Worm (Caenorhabditis elegans) whole organism, late embryonic: Measurements from ENCODE around the gene F18C5.9.

Source experiments
- ahr-1 ChIP-seq: sonication (generic microtip); optimal IDR thresholded peaks from 2 replicates; lab custom pipeline; 2016; ENCODE audit warnings: missing genetic modification characterization, missing compliant biosample characterization
- ama-1 ChIP-seq: fragments of 150-350 bp; optimal IDR thresholded peaks from 2 replicates; lab custom pipeline; 2014
- ceh-14 ChIP-seq: sonication (generic microtip); optimal IDR thresholded peaks from 2 replicates; lab custom pipeline; 2016; ENCODE audit warnings: missing genotype, missing genetic modification characterization, missing compliant biosample characterization
- ceh-31 ChIP-seq: sonication (generic microtip); optimal IDR thresholded peaks from 2 replicates; lab custom pipeline; 2016; ENCODE audit warnings: missing genetic modification characterization, missing compliant biosample characterization
- dmd-4 ChIP-seq: sonication (generic microtip); optimal IDR thresholded peaks from 2 replicates; lab custom pipeline; 2016; ENCODE audit warnings: borderline replicate concordance, missing genetic modification characterization, missing compliant biosample characterization
- hlh-8 ChIP-seq: sonication (generic microtip); optimal IDR thresholded peaks from 2 replicates; lab custom pipeline; 2016; ENCODE audit warnings: missing genotype, missing genetic modification characterization, missing compliant biosample characterization
- madf-2 ChIP-seq: sonication (generic microtip); optimal IDR thresholded peaks from 2 replicates; lab custom pipeline; 2017; ENCODE audit warnings: missing genetic modification characterization, missing compliant biosample characterization
- pqm-1 ChIP-seq: sonication (generic microtip); optimal IDR thresholded peaks from 2 replicates; lab custom pipeline; 2016; ENCODE audit warnings: missing genetic modification characterization, missing compliant biosample characterization
- rnt-1 ChIP-seq: sonication (generic microtip); optimal IDR thresholded peaks from 2 replicates; lab custom pipeline; 2016; ENCODE audit warnings: missing genetic modification characterization, missing compliant biosample characterization
- sox-4 ChIP-seq: sonication (generic microtip); optimal IDR thresholded peaks from 2 replicates; lab custom pipeline; 2017; ENCODE audit warnings: mild to moderate bottlenecking, missing genetic modification characterization, inconsistent platforms, missing compliant biosample characterization

DNA sequence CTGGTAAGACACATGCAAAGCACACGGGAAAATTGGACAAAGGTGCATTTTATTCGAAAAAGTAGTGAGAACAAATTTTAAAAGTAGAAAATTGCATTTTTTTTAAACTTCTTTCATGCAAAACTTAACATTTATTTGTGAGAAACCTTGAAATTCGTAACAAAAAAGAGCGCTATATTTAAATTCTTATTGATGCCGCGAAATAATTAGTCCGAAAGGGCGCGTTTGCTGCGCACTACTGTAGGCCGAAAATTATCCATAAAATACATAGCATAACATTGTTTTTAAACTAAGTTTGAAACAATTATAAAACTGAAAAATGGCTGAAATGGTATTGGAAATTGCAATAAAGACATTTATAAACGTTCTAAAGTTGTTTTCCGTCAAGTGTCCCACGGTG is 47.2 kb upstream of the F18C5.9 start:
- TF ChIP-seq ama-1 (no peak), sox-4 (tag; lab: Kevin White, UChicago) (no peak), rnt-1 (tag; lab: Kevin White, UChicago) (no peak), ahr-1 (tag; lab: Kevin White, UChicago) (no peak), pqm-1 (no peak), ceh-31 (tag; lab: Kevin White, UChicago) (no peak), hlh-8 (no peak), madf-2 (tag; lab: Kevin White, UChicago) (no peak), ceh-14 (tag; lab: Kevin White, UChicago) (no peak), dmd-4 (no peak)
